Fruit fly (Drosophila melanogaster) whole organism, embryonic: ENCODE data around the gene CG15336.
A peak's percentile ranks its signal among the peaks of the same experiment; 100 is the strongest.

Experiments
- Atf3 ChIP-seq: fragments of 200-800 bp; sonication (Bioruptor generic); optimal IDR thresholded peaks from 3 replicates; lab custom pipeline; 2016; ENCODE audit warnings: missing biosample characterization, missing genetic modification characterization
- Bteb2 ChIP-seq: fragments of 200-800 bp; sonication (Bioruptor generic); optimal IDR thresholded peaks from 2 replicates; lab custom pipeline; 2016; ENCODE audit warnings: missing biosample characterization, missing genetic modification characterization
- CG10565 ChIP-seq: fragments of 200-800 bp; sonication (Bioruptor generic); optimal IDR thresholded peaks from 3 replicates; lab custom pipeline; 2016; ENCODE audit warnings: missing biosample characterization, mild to moderate bottlenecking, missing genetic modification characterization
- CG11560 ChIP-seq: fragments of 200-800 bp; sonication (Bioruptor generic); IDR thresholded peaks from 3 replicates; pipeline ENCODE4 v1.3.6; 2022; ENCODE audit warnings: missing biosample characterization, missing genetic modification characterization
- CG12659 ChIP-seq: fragments of 200-800 bp; sonication (Bioruptor generic); optimal IDR thresholded peaks from 3 replicates; lab custom pipeline; 2017; ENCODE audit warnings: mild to moderate bottlenecking, missing biosample characterization, missing genetic modification reagents, missing genetic modification characterization
- CG16815 ChIP-seq: fragments of 200-800 bp; sonication (Bioruptor generic); optimal IDR thresholded peaks from 3 replicates; lab custom pipeline; 2017; ENCODE audit warnings: missing biosample characterization, mild to moderate bottlenecking, missing genetic modification characterization
- CG17612 ChIP-seq: fragments of 200-800 bp; sonication (Bioruptor generic); IDR thresholded peaks from 2 replicates; pipeline ENCODE4 v1.3.6; 2022; ENCODE audit warnings: missing biosample characterization, missing genetic modification characterization
- CG18476 ChIP-seq: fragments of 200-800 bp; sonication (Bioruptor generic); optimal IDR thresholded peaks from 2 replicates; lab custom pipeline; 2016; ENCODE audit warnings: missing biosample characterization, mild to moderate bottlenecking, missing genetic modification characterization
- CG2129 ChIP-seq: fragments of 200-800 bp; sonication (Bioruptor generic); IDR thresholded peaks from 2 replicates; pipeline ENCODE4 v1.3.6; 2022; ENCODE audit warnings: missing biosample characterization, missing genetic modification characterization; ENCODE audit not compliant: partially characterized antibody
- CG2202 ChIP-seq: fragments of 200-800 bp; sonication (Bioruptor generic); optimal IDR thresholded peaks from 2 replicates; lab custom pipeline; 2018; ENCODE audit warnings: missing biosample characterization, mild to moderate bottlenecking, missing genetic modification characterization
- CG2712 ChIP-seq: fragments of 200-800 bp; optimal IDR thresholded peaks from 3 replicates; lab custom pipeline; 2019; ENCODE audit warnings: missing biosample characterization, mild to moderate bottlenecking, missing genetic modification characterization, moderate library complexity
- CG3847 ChIP-seq: fragments of 200-800 bp; sonication (Bioruptor generic); IDR thresholded peaks from 2 replicates; pipeline ENCODE4 v1.3.6; 2022; ENCODE audit warnings: missing biosample characterization, missing genetic modification characterization
- CG4424 ChIP-seq: fragments of 200-800 bp; sonication (Bioruptor generic); optimal IDR thresholded peaks from 3 replicates; lab custom pipeline; 2016; ENCODE audit warnings: missing biosample characterization, missing genetic modification characterization
- CG4854 ChIP-seq: fragments of 200-800 bp; sonication (Bioruptor generic); optimal IDR thresholded peaks from 2 replicates; lab custom pipeline; 2016; ENCODE audit warnings: missing biosample characterization, missing genetic modification characterization, inconsistent platforms
- CG5245 ChIP-seq: fragments of 200-800 bp; sonication (Bioruptor generic); optimal IDR thresholded peaks from 3 replicates; lab custom pipeline; 2016; ENCODE audit warnings: missing biosample characterization, missing genetic modification characterization
- CG6654 ChIP-seq: fragments of 200-800 bp; sonication (Bioruptor generic); optimal IDR thresholded peaks from 2 replicates; lab custom pipeline; 2017; ENCODE audit warnings: missing biosample characterization, mild to moderate bottlenecking, missing genetic modification characterization
- CG7556 ChIP-seq: fragments of 200-800 bp; sonication (Bioruptor generic); optimal IDR thresholded peaks from 2 replicates; lab custom pipeline; 2017; ENCODE audit warnings: missing biosample characterization, mild to moderate bottlenecking, missing genetic modification characterization
- CG8478 ChIP-seq: fragments of >200 bp; optimal IDR thresholded peaks from 2 replicates; lab custom pipeline; 2018
- CG9932 ChIP-seq: fragments of 200-800 bp; sonication (Bioruptor generic); IDR thresholded peaks from 2 replicates; pipeline ENCODE4 v1.3.6; 2022; ENCODE audit warnings: missing biosample characterization, missing genetic modification characterization
- Dp ChIP-seq: fragments of 200-800 bp; sonication (Bioruptor generic); optimal IDR thresholded peaks from 2 replicates; lab custom pipeline; 2018; ENCODE audit warnings: missing biosample characterization, mild to moderate bottlenecking, missing genetic modification characterization, moderate library complexity
- Gug ChIP-seq: fragments of 200-800 bp; sonication (Bioruptor generic); IDR thresholded peaks from 4 replicates; pipeline ENCODE4 v1.3.6; 2022; ENCODE audit warnings: missing biosample characterization, missing genetic modification characterization
- HHEX ChIP-seq: fragments of 200-800 bp; sonication (Bioruptor generic); optimal IDR thresholded peaks from 3 replicates; lab custom pipeline; 2017; ENCODE audit warnings: missing biosample characterization, mild to moderate bottlenecking, missing genetic modification characterization, missing genetic modification reagents
- Hr78 ChIP-seq, 2 experiments: fragments of 200-800 bp in 1 of 2; fragments of >200 bp in 1 of 2; sonication (Bioruptor generic) in 1 of 2; optimal IDR thresholded peaks; 2 replicates each; lab custom pipeline; 2017 to 2019; ENCODE audit warnings: missing biosample characterization in 2 of 2, missing genetic modification characterization in 2 of 2, mild to moderate bottlenecking in 1 of 2, moderate library complexity in 1 of 2
- MESR4 ChIP-seq: fragments of 200-800 bp; sonication (Bioruptor generic); optimal IDR thresholded peaks from 2 replicates; lab custom pipeline; 2018; ENCODE audit warnings: missing biosample characterization, mild to moderate bottlenecking, missing genetic modification characterization, moderate library complexity
- Mrtf ChIP-seq: fragments of 200-800 bp; sonication (Bioruptor generic); IDR thresholded peaks from 3 replicates; pipeline ENCODE4 v1.3.6; 2022; ENCODE audit warnings: missing biosample characterization, missing genetic modification characterization
- Opbp ChIP-seq: fragments of 200-800 bp; sonication (Bioruptor generic); IDR thresholded peaks from 3 replicates; pipeline ENCODE4 v1.3.6; 2022; ENCODE audit warnings: missing biosample characterization, missing genetic modification characterization; ENCODE audit not compliant: partially characterized antibody
- Ravus ChIP-seq: fragments of 200-800 bp; sonication (Bioruptor generic); IDR thresholded peaks from 2 replicates; pipeline ENCODE4 v1.3.6; 2022; ENCODE audit warnings: missing biosample characterization, missing genetic modification characterization
- Side ChIP-seq: fragments of 200-800 bp; sonication (Bioruptor generic); optimal IDR thresholded peaks from 2 replicates; lab custom pipeline; 2016; ENCODE audit warnings: missing biosample characterization, missing genetic modification characterization
- Sry-β ChIP-seq: fragments of 200-800 bp; sonication (Bioruptor generic); optimal IDR thresholded peaks from 2 replicates; lab custom pipeline; 2018; ENCODE audit warnings: missing biosample characterization, mild to moderate bottlenecking, missing genetic modification characterization, moderate library complexity
- Tbp ChIP-seq: fragments of >200 bp; optimal IDR thresholded peaks from 2 replicates; lab custom pipeline; 2018; ENCODE audit warnings: missing biosample characterization, missing genetic modification characterization
- Xrp1 ChIP-seq: fragments of 200-800 bp; sonication (Bioruptor generic); IDR thresholded peaks from 2 replicates; pipeline ENCODE4 v1.3.6; 2022; ENCODE audit warnings: missing biosample characterization, missing genetic modification characterization
- aop ChIP-seq: fragments of 200-800 bp; sonication (Bioruptor generic); IDR thresholded peaks from 2 replicates; pipeline ENCODE4 v1.3.6; 2022; ENCODE audit warnings: missing biosample characterization, missing genetic modification characterization
- ash1 ChIP-seq: fragments of 200-800 bp; sonication (Bioruptor generic); optimal IDR thresholded peaks from 2 replicates; lab custom pipeline; 2018; ENCODE audit warnings: missing biosample characterization, mild to moderate bottlenecking, missing genetic modification characterization
- ato ChIP-seq: fragments of 200-800 bp; sonication (Bioruptor generic); IDR thresholded peaks from 2 replicates; pipeline ENCODE4 v1.3.6; 2022; ENCODE audit warnings: missing biosample characterization, missing genetic modification characterization; ENCODE audit not compliant: partially characterized antibody
- bab2 ChIP-seq: fragments of 200-800 bp; sonication (Bioruptor generic); optimal IDR thresholded peaks from 2 replicates; lab custom pipeline; 2016; ENCODE audit warnings: missing biosample characterization, missing genetic modification characterization
- cas ChIP-seq: fragments of 200-800 bp; sonication (Bioruptor generic); IDR thresholded peaks from 2 replicates; pipeline ENCODE4 v1.3.6; 2022; ENCODE audit warnings: missing biosample characterization, missing genetic modification characterization
- cwo ChIP-seq: fragments of 200-800 bp; sonication (Bioruptor generic); optimal IDR thresholded peaks from 3 replicates; lab custom pipeline; 2017; ENCODE audit warnings: missing biosample characterization, missing genetic modification characterization, mild to moderate bottlenecking, moderate library complexity, missing genetic modification reagents
- eve ChIP-seq, 2 experiments: fragments of >200 bp; optimal IDR thresholded peaks; 2 replicates each; lab custom pipeline; 2017; ENCODE audit warnings: missing biosample characterization in 2 of 2, missing genetic modification characterization in 2 of 2
- gcm2 ChIP-seq: fragments of 200-800 bp; sonication (Bioruptor generic); optimal IDR thresholded peaks from 2 replicates; lab custom pipeline; 2016; ENCODE audit warnings: missing biosample characterization, missing genetic modification characterization
- grau ChIP-seq: fragments of 200-800 bp; optimal IDR thresholded peaks from 3 replicates; lab custom pipeline; 2019; ENCODE audit warnings: missing biosample characterization, mild to moderate bottlenecking, missing genetic modification characterization, moderate library complexity
- hbn ChIP-seq: fragments of 200-800 bp; sonication (Bioruptor generic); IDR thresholded peaks from 2 replicates; pipeline ENCODE4 v1.3.6; 2022; ENCODE audit warnings: missing biosample characterization, missing genetic modification characterization; ENCODE audit not compliant: partially characterized antibody
- knrl ChIP-seq: fragments of 200-800 bp; sonication (Bioruptor generic); IDR thresholded peaks from 3 replicates; pipeline ENCODE4 v1.3.6; 2022; ENCODE audit warnings: missing biosample characterization, missing genetic modification characterization; ENCODE audit not compliant: partially characterized antibody
- pfk ChIP-seq: fragments of 200-800 bp; sonication (Bioruptor generic); optimal IDR thresholded peaks from 2 replicates; lab custom pipeline; 2018; ENCODE audit warnings: missing biosample characterization, mild to moderate bottlenecking, missing genetic modification characterization, moderate library complexity
- repo ChIP-seq: fragments of 200-800 bp; sonication (Bioruptor generic); optimal IDR thresholded peaks from 2 replicates; lab custom pipeline; 2016; ENCODE audit warnings: missing biosample characterization, missing genetic modification characterization
- run ChIP-seq: fragments of 200-800 bp; sonication (Bioruptor generic); optimal IDR thresholded peaks from 3 replicates; lab custom pipeline; 2018; ENCODE audit warnings: missing biosample characterization, mild to moderate bottlenecking, missing genetic modification characterization
- sc ChIP-seq, 3 experiments: fragments of >200 bp in 2 of 3; fragments of 200-800 bp in 1 of 3; sonication (Bioruptor generic) in 1 of 3; optimal IDR thresholded peaks; 2 replicates in 2 of 3; 3 replicates in 1 of 3; lab custom pipeline; 2017; ENCODE audit warnings: mild to moderate bottlenecking in 1 of 3, missing biosample characterization in 1 of 3, missing genetic modification characterization in 1 of 3, missing genetic modification reagents in 1 of 3
- scrt ChIP-seq: fragments of 200-800 bp; sonication (Bioruptor generic); optimal IDR thresholded peaks from 2 replicates; lab custom pipeline; 2018; ENCODE audit warnings: missing biosample characterization, mild to moderate bottlenecking, missing genetic modification characterization, moderate library complexity
- sna ChIP-seq: fragments of 200-800 bp; sonication (Bioruptor generic); IDR thresholded peaks from 2 replicates; pipeline ENCODE4 v1.3.6; 2022; ENCODE audit warnings: missing biosample characterization, missing genetic modification characterization; ENCODE audit not compliant: partially characterized antibody
- tx ChIP-seq: fragments of 200-800 bp; sonication (Bioruptor generic); optimal IDR thresholded peaks from 2 replicates; lab custom pipeline; 2016; ENCODE audit warnings: missing biosample characterization, missing genetic modification characterization
- z ChIP-seq: fragments of 200-800 bp; sonication (Bioruptor generic); IDR thresholded peaks from 3 replicates; pipeline ENCODE4 v1.3.6; 2022; ENCODE audit warnings: missing biosample characterization, missing genetic modification characterization

CG15336 gene

dm6 chrX:8145501-8146157, 2.1 kb upstream of the CG15336 start, which contains the start of the genes alpha-PheRS and CG2129 (continued):
- TF ChIP-seq MESR4 (no peak), cas (GFP tag; lab: Robert Waterston, UW) (no peak), CG2712 (tag; lab: Kevin White, UChicago) (peak; percentile 57), CG8478 (lab: Kevin White, UChicago) (no peak), Xrp1 (GFP tag; lab: Robert Waterston, UW) (peak; percentile 26; the same call in 1 of the 2 replicates), run (tag; lab: Kevin White, UChicago) (no peak), z (GFP tag; lab: Robert Waterston, UW) (no peak), Tbp (no peak), Hr78 (GFP tag; optimal IDR thresholded peaks at IDR 0.05; lab: Kevin White, UChicago) (no peak), grau (peak; percentile 51), ash1 (GFP tag; lab: Kevin White, UChicago) (no peak), bab2 (no peak), repo (GFP tag; lab: Kevin White, UChicago) (no peak), Gug (GFP tag; lab: Robert Waterston, UW) (no peak), CG18476 (GFP tag; lab: Kevin White, UChicago) (no peak), sna (GFP tag; lab: Robert Waterston, UW) (no peak), knrl (GFP tag; lab: Robert Waterston, UW) (no peak), gcm2 (no peak), Atf3 (GFP tag; lab: Kevin White, UChicago) (no peak), CG17612 (GFP tag; lab: Robert Waterston, UW) (no peak), CG11560 (tag; lab: Robert Waterston, UW) (no peak), pfk (GFP tag; lab: Kevin White, UChicago) (no peak), CG4854 (no peak), Opbp (GFP tag; lab: Robert Waterston, UW) (no peak), Sry-β (GFP tag; lab: Kevin White, UChicago) (peak; percentile 94), CG2129 (no peak), CG4424 (no peak), eve (GFP tag; optimal IDR thresholded peaks at IDR 0.05; lab: Kevin White, UChicago) (no peak), CG7556 (GFP tag; lab: Kevin White, UChicago) (peak; percentile 32), CG9932 (GFP tag; lab: Robert Waterston, UW) (peak; percentile 44; the same call in 1 of the 2 replicates), sc (optimal IDR thresholded peaks at IDR 0.05; lab: Kevin White, UChicago) (no peak), sc (GFP tag; optimal IDR thresholded peaks at IDR 0.05; lab: Kevin White, UChicago) (no peak), CG12659 (GFP tag; lab: Kevin White, UChicago) (peak; percentile 13), CG3847 (0 out of 2 replicates have a peak, but pooled peaks have one; percentile 12), HHEX (GFP tag; lab: Kevin White, UChicago) (no peak), hbn (GFP tag; lab: Robert Waterston, UW) (no peak), CG5245 (GFP tag; lab: Kevin White, UChicago) (no peak), Bteb2 (GFP tag; lab: Kevin White, UChicago) (no peak), CG10565 (GFP tag; lab: Kevin White, UChicago) (no peak), CG16815 (no peak), CG6654 (GFP tag; lab: Kevin White, UChicago) (no peak), Dp (GFP tag; lab: Kevin White, UChicago) (peak; percentile 18), cwo (GFP tag; lab: Kevin White, UChicago) (no peak), ato (no peak), scrt (GFP tag; lab: Kevin White, UChicago) (no peak), Side (GFP tag; lab: Kevin White, UChicago) (no peak), CG2202 (tag; lab: Kevin White, UChicago) (no peak), Ravus (GFP tag; lab: Robert Waterston, UW) (no peak), tx (GFP tag; lab: Kevin White, UChicago) (no peak), Mrtf (GFP tag; lab: Robert Waterston, UW) (no peak), aop (no peak)
